Worm (Caenorhabditis elegans): ENCODE results near the gene F25B5.6.

F25B5.6 gene

DNA sequence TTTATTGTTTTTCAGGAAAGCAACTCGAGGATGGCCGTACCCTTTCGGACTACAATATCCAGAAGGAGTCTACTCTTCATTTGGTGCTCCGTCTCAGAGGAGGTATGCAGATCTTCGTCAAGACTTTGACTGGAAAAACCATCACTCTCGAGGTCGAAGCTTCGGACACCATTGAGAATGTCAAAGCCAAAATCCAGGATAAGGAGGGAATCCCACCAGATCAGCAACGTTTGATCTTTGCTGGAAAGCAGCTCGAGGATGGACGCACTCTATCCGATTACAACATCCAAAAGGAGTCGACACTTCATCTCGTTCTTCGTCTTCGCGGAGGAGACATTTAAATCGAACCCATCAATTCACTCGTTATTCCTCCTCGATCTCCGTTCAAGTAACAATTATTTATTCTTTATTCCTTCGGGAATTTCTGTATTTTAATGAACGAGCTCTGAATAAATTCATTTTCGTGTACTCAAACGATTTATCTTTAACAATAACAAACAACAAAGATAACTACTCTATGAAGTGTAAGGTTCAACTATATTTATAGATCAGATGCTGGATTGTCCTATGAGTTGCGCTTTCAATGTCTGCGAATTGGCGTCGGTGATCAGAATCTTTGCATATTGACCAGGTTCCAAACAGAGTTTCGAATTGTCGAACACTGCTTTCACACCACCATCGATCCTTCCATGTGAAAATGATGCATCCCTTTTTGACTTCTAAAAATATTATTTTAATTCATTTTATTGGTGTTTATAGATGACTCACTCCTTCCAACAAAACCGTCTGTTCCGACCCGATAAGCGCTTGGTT lies 5.0 kb downstream of the F25B5.6 start (continued):
- TF ChIP-seq daf-12 (tag; optimal IDR thresholded peaks at IDR 0.05) (no peak), ztf-11 (tag; optimal IDR thresholded peaks at IDR 0.05) (no peak), zfp-3 (GFP tag; conservative IDR thresholded peaks at IDR 0.05) (peak; percentile 92), nhr-42 (GFP tag; IDR thresholded peaks at IDR 0.05) (peak; percentile 67), lin-15B (tag; optimal IDR thresholded peaks at IDR 0.05) (no peak), Y5F2A.4 (GFP tag; optimal IDR thresholded peaks at IDR 0.05) (peak; percentile 39), rbr-2 (tag; optimal IDR thresholded peaks at IDR 0.05) (peak; percentile 44), ces-1 (GFP tag; optimal IDR thresholded peaks at IDR 0.05) (no peak), lin-38 (GFP tag; IDR thresholded peaks at IDR 0.05) (peak; percentile 70), dve-1 (tag; optimal IDR thresholded peaks at IDR 0.05; ENCODE audit: insufficient read depth) (peak; percentile 82), F49E8.2 (tag; optimal IDR thresholded peaks at IDR 0.05; ENCODE audit: borderline replicate concordance) (peak; percentile 14), gei-8 (GFP tag; optimal IDR thresholded peaks at IDR 0.05) (peak; percentile 25), F26F4.8 (GFP tag; conservative IDR thresholded peaks at IDR 0.05) (no peak), hlh-30 (tag; optimal IDR thresholded peaks at IDR 0.05; ENCODE audit: insufficient read depth) (peak; percentile 35), attf-4 (tag; optimal IDR thresholded peaks at IDR 0.05) (peak; percentile 46), mdl-1 (tag; optimal IDR thresholded peaks at IDR 0.05) (peak in 1 of 2 experiments; percentile 20), tag-97 (GFP tag; IDR thresholded peaks at IDR 0.05) (no peak), dmd-6 (GFP tag; IDR thresholded peaks at IDR 0.05) (peak; percentile 55), nhr-48 (tag; optimal IDR thresholded peaks at IDR 0.05) (peak; percentile 11), madf-9 (GFP tag; conservative IDR thresholded peaks at IDR 0.05) (no peak; the same call in 1 of the 2 replicates), cey-2 (tag; optimal IDR thresholded peaks at IDR 0.05; ENCODE audit: borderline replicate concordance, insufficient read depth) (peak; percentile 42), lin-29 (GFP tag; IDR thresholded peaks at IDR 0.05) (no peak), sdz-12 (GFP tag; optimal IDR thresholded peaks at IDR 0.05) (no peak), nhr-25 (tag; optimal IDR thresholded peaks at IDR 0.05; ENCODE audit: borderline replicate concordance, insufficient read depth) (no peak), zfp-2 (tag; optimal IDR thresholded peaks at IDR 0.05) (no peak), fkh-10 (GFP tag; optimal IDR thresholded peaks at IDR 0.05) (no peak), nhr-10 (tag; optimal IDR thresholded peaks at IDR 0.05) (peak; percentile 79), set-16 (GFP tag; IDR thresholded peaks at IDR 0.05) (peak; percentile 8; the same call in 1 of the 2 replicates), lin-1 (GFP tag; IDR thresholded peaks at IDR 0.05) (peak; percentile 39; the same call in 1 of the 2 replicates), T26A8.4 (GFP tag; IDR thresholded peaks at IDR 0.05) (peak; percentile 91), aha-1 (tag) (peak; percentile 87), dmd-9 (GFP tag; IDR thresholded peaks at IDR 0.05) (peak; percentile 59; the same call in 1 of the 2 replicates), nhr-11 (tag; optimal IDR thresholded peaks at IDR 0.05) (no peak), F44E2.7 (GFP tag; IDR thresholded peaks at IDR 0.05) (no peak), F10B5.3 (tag; optimal IDR thresholded peaks at IDR 0.05) (peak; percentile 66), F37D6.2 (tag; optimal IDR thresholded peaks at IDR 0.05) (no peak), egl-27 (tag; optimal IDR thresholded peaks at IDR 0.05) (no peak), duxl-1 (tag; optimal IDR thresholded peaks at IDR 0.05; ENCODE audit: poor library complexity) (peak; percentile 5), ceh-32 (tag; optimal IDR thresholded peaks at IDR 0.05; ENCODE audit: poor library complexity) (no peak), lsy-2 (tag; optimal IDR thresholded peaks at IDR 0.05) (peak; percentile 41 to 69), nhr-76 (tag; optimal IDR thresholded peaks at IDR 0.05) (peak; percentile 56), zag-1 (tag; optimal IDR thresholded peaks at IDR 0.05) (no peak), arid-1 (GFP tag; conservative IDR thresholded peaks at IDR 0.05) (peak; percentile 68), lin-39 (tag; optimal IDR thresholded peaks at IDR 0.05) (no peak), ceh-62 (tag; optimal IDR thresholded peaks at IDR 0.05) (no peak), R02D3.7 (tag; optimal IDR thresholded peaks at IDR 0.05) (no peak), ZK546.5 (tag; optimal IDR thresholded peaks at IDR 0.05) (no peak), ama-1 (optimal IDR thresholded peaks at IDR 0.05) (peak; percentile 96), unc-130 (GFP tag; optimal IDR thresholded peaks at IDR 0.05) (peak; percentile 53)
